3 worm cellular contexts compared by ENCODE assay signal in the genomic region with DNA sequence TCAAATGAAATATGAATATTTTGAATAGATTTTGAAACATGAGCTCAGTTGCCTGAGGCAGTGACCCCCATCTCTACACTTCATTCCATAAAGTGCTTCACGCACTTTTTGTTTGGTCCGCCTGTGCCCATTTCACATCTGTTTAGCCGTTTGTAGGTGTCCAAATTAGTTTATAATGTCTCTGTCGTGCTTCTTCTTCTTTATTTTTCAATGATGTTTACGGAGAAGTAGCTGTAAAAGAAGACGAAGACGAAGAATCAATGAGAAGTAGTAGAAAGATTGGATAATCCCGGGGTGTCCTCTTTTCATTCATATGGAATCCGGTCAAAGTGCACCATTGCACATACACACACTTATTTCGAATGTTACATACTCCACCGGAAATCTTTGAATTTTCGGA.
TF ChIP-seq lines count a peak whose summit lies in the region.

No protein-coding gene starts in this region.

TF ChIP-seq in whole organism, L1 larva, 84 proteins besides CTCF, POLR2A, EP300 and RAD21:
- no peak for TF ChIP-seq unc-98 (GFP tag; IDR thresholded peaks at IDR 0.05; lab: Robert Waterston, UW)
- peak; percentile 8 for TF ChIP-seq lin-14 (GFP tag; optimal IDR thresholded peaks at IDR 0.05; lab: Kevin White, UChicago)
- TF ChIP-seq fkh-8 (tag; optimal IDR thresholded peaks at IDR 0.05; lab: Kevin White, UChicago) = no peak
- no peak for TF ChIP-seq C34B4.2 (tag; optimal IDR thresholded peaks at IDR 0.05; lab: Kevin White, UChicago)
- no peak for TF ChIP-seq fos-1 (tag; optimal IDR thresholded peaks at IDR 0.05; lab: Kevin White, UChicago)
- no peak for TF ChIP-seq ceh-8 (GFP tag; optimal IDR thresholded peaks at IDR 0.05; lab: Kevin White, UChicago)
- no peak for TF ChIP-seq unc-30 (tag; optimal IDR thresholded peaks at IDR 0.05; lab: Kevin White, UChicago)

TF ChIP-seq in whole organism, late embryonic, 69 proteins besides CTCF, POLR2A, EP300 and RAD21:
- peak; percentile 51 for TF ChIP-seq unc-42 (tag; optimal IDR thresholded peaks at IDR 0.05; lab: Kevin White, UChicago)
- no peak for TF ChIP-seq dmd-4 (tag; optimal IDR thresholded peaks at IDR 0.05; lab: Kevin White, UChicago; ENCODE audit: borderline replicate concordance)
- no peak for TF ChIP-seq ceh-9 (tag; optimal IDR thresholded peaks at IDR 0.05; lab: Kevin White, UChicago)
- TF ChIP-seq elt-2 (tag; optimal IDR thresholded peaks at IDR 0.05; lab: Kevin White, UChicago) = no peak
- no peak for TF ChIP-seq nfya-1 (tag; optimal IDR thresholded peaks at IDR 0.05; lab: Kevin White, UChicago)
- no peak for TF ChIP-seq ceh-2 (tag; optimal IDR thresholded peaks at IDR 0.05; lab: Kevin White, UChicago)
- TF ChIP-seq pag-3 (tag; optimal IDR thresholded peaks at IDR 0.05; lab: Kevin White, UChicago; ENCODE audit: borderline replicate concordance) = no peak
- TF ChIP-seq ceh-24 (tag; optimal IDR thresholded peaks at IDR 0.05; lab: Kevin White, UChicago) = no peak
- TF ChIP-seq sdc-2 (tag; optimal IDR thresholded peaks at IDR 0.05; lab: Kevin White, UChicago) = no peak

TF ChIP-seq in whole organism, mixed stage, embryonic, 35 proteins besides CTCF, POLR2A, EP300 and RAD21:
- TF ChIP-seq tbx-8 (GFP tag; optimal IDR thresholded peaks at IDR 0.05; lab: Kevin White, UChicago) = no peak
- TF ChIP-seq ces-1 (GFP tag; optimal IDR thresholded peaks at IDR 0.05; lab: Kevin White, UChicago) = peak; percentile 75
